Fruit fly (Drosophila melanogaster) whole organism, embryonic: ENCODE results near the gene RpL37A.

Source experiments
- CG10654 ChIP-seq: fragments of 200-800 bp; sonication (Bioruptor generic); optimal IDR thresholded peaks from 2 replicates; lab custom pipeline; 2016; ENCODE audit warnings: missing biosample characterization, missing genetic modification characterization
- CG10959 ChIP-seq: fragments of 200-800 bp; sonication (Bioruptor generic); IDR thresholded peaks from 2 replicates; pipeline ENCODE4 v1.3.6; 2022; ENCODE audit warnings: missing biosample characterization, missing genetic modification characterization
- CG11696 ChIP-seq: fragments of 200-800 bp; sonication (Bioruptor generic); IDR thresholded peaks from 2 replicates; pipeline ENCODE4 v1.3.6; 2022; ENCODE audit warnings: missing biosample characterization, missing genetic modification characterization
- CG12769 ChIP-seq: fragments of 200-800 bp; sonication (Bioruptor generic); optimal IDR thresholded peaks from 2 replicates; lab custom pipeline; 2019; ENCODE audit warnings: missing biosample characterization, mild to moderate bottlenecking, missing genetic modification characterization, moderate library complexity
- CG15479 ChIP-seq: fragments of 200-800 bp; sonication (Bioruptor generic); optimal IDR thresholded peaks from 3 replicates; lab custom pipeline; 2019; ENCODE audit warnings: missing biosample characterization, mild to moderate bottlenecking, missing genetic modification characterization, moderate library complexity
- CG15514 ChIP-seq: fragments of 200-800 bp; sonication (Bioruptor generic); optimal IDR thresholded peaks from 3 replicates; lab custom pipeline; 2017; ENCODE audit warnings: missing biosample characterization, missing genetic modification characterization, mild to moderate bottlenecking, moderate library complexity, missing genetic modification reagents
- CG15696 ChIP-seq: fragments of 200-800 bp; sonication (Bioruptor generic); optimal IDR thresholded peaks from 2 replicates; lab custom pipeline; 2019; ENCODE audit warnings: missing biosample characterization, mild to moderate bottlenecking, missing genetic modification characterization, moderate library complexity
- CG18619 ChIP-seq: fragments of 200-800 bp; sonication (Bioruptor generic); optimal IDR thresholded peaks from 3 replicates; lab custom pipeline; 2017; ENCODE audit warnings: missing biosample characterization, mild to moderate bottlenecking, missing genetic modification characterization
- CG31224 ChIP-seq: fragments of 200-800 bp; sonication (Bioruptor generic); IDR thresholded peaks from 2 replicates; pipeline ENCODE4 v1.3.6; 2022; ENCODE audit warnings: missing biosample characterization, missing genetic modification characterization
- CG3163 ChIP-seq: fragments of 200-800 bp; sonication (Bioruptor generic); optimal IDR thresholded peaks from 3 replicates; lab custom pipeline; 2016; ENCODE audit warnings: missing biosample characterization, missing genetic modification characterization
- CG3281 ChIP-seq: fragments of 200-800 bp; sonication (Bioruptor generic); optimal IDR thresholded peaks from 3 replicates; lab custom pipeline; 2017; ENCODE audit warnings: missing biosample characterization, mild to moderate bottlenecking, missing genetic modification characterization
- CG42726 ChIP-seq: fragments of 200-800 bp; sonication (Bioruptor generic); IDR thresholded peaks from 2 replicates; pipeline ENCODE4 v1.3.6; 2022; ENCODE audit warnings: missing biosample characterization, missing genetic modification characterization; ENCODE audit not compliant: partially characterized antibody
- CG4424 ChIP-seq: fragments of 200-800 bp; sonication (Bioruptor generic); optimal IDR thresholded peaks from 3 replicates; lab custom pipeline; 2016; ENCODE audit warnings: missing biosample characterization, missing genetic modification characterization
- CG6272 ChIP-seq: fragments of 200-800 bp; sonication (Bioruptor generic); IDR thresholded peaks from 2 replicates; pipeline ENCODE4 v1.3.6; 2022; ENCODE audit warnings: missing biosample characterization, missing genetic modification characterization
- CG6689 ChIP-seq: fragments of 200-800 bp; sonication (Bioruptor generic); IDR thresholded peaks from 2 replicates; pipeline ENCODE4 v1.3.6; 2022; ENCODE audit warnings: missing biosample characterization, missing genetic modification characterization
- CG7372 ChIP-seq: fragments of 200-800 bp; sonication (Bioruptor generic); IDR thresholded peaks from 2 replicates; pipeline ENCODE4 v1.3.6; 2022; ENCODE audit warnings: missing biosample characterization, missing genetic modification characterization
- CG8281 ChIP-seq: fragments of 200-800 bp; sonication (Bioruptor generic); optimal IDR thresholded peaks from 2 replicates; lab custom pipeline; 2018; ENCODE audit warnings: missing biosample characterization, mild to moderate bottlenecking, missing genetic modification characterization, moderate library complexity
- CG9609 ChIP-seq: fragments of 200-800 bp; sonication (Bioruptor generic); optimal IDR thresholded peaks from 3 replicates; lab custom pipeline; 2016; ENCODE audit warnings: missing biosample characterization, missing genetic modification characterization
- Deaf1 ChIP-seq: fragments of 200-800 bp; optimal IDR thresholded peaks from 3 replicates; lab custom pipeline; 2019; ENCODE audit warnings: missing biosample characterization, mild to moderate bottlenecking, missing genetic modification characterization, moderate library complexity
- Dip2 ChIP-seq: fragments of 200-800 bp; sonication (Bioruptor generic); IDR thresholded peaks from 2 replicates; pipeline ENCODE4 v1.3.6; 2022; ENCODE audit warnings: missing biosample characterization, missing genetic modification characterization
- Dp ChIP-seq: fragments of 200-800 bp; sonication (Bioruptor generic); optimal IDR thresholded peaks from 2 replicates; lab custom pipeline; 2018; ENCODE audit warnings: missing biosample characterization, mild to moderate bottlenecking, missing genetic modification characterization, moderate library complexity
- Dref ChIP-seq: fragments of 200-800 bp; sonication (Bioruptor generic); IDR thresholded peaks from 2 replicates; pipeline ENCODE4 v1.3.6; 2022; ENCODE audit warnings: missing biosample characterization, missing genetic modification characterization
- H15 ChIP-seq: fragments of 200-800 bp; sonication (Bioruptor generic); IDR thresholded peaks from 3 replicates; pipeline ENCODE4 v1.3.6; 2022; ENCODE audit warnings: missing biosample characterization, missing genetic modification characterization
- H2.0 ChIP-seq: fragments of 200-800 bp; sonication (Bioruptor generic); IDR thresholded peaks from 2 replicates; pipeline ENCODE4 v1.3.6; 2022; ENCODE audit warnings: missing biosample characterization, missing genetic modification characterization
- HHEX ChIP-seq: fragments of 200-800 bp; sonication (Bioruptor generic); optimal IDR thresholded peaks from 3 replicates; lab custom pipeline; 2017; ENCODE audit warnings: missing biosample characterization, mild to moderate bottlenecking, missing genetic modification characterization, missing genetic modification reagents
- HLHmδ ChIP-seq: fragments of 200-800 bp; sonication (Bioruptor generic); optimal IDR thresholded peaks from 2 replicates; lab custom pipeline; 2018; ENCODE audit warnings: missing biosample characterization, mild to moderate bottlenecking, missing genetic modification characterization, moderate library complexity
- Hr78 ChIP-seq, 2 experiments: fragments of 200-800 bp in 1 of 2; fragments of >200 bp in 1 of 2; sonication (Bioruptor generic) in 1 of 2; optimal IDR thresholded peaks; 2 replicates each; lab custom pipeline; 2017 to 2019; ENCODE audit warnings: missing biosample characterization in 2 of 2, missing genetic modification characterization in 2 of 2, mild to moderate bottlenecking in 1 of 2, moderate library complexity in 1 of 2
- Nf-YA ChIP-seq: fragments of 200-800 bp; sonication (Bioruptor generic); IDR thresholded peaks from 2 replicates; pipeline ENCODE4 v1.3.6; 2022; ENCODE audit warnings: missing biosample characterization, missing genetic modification characterization
- Sox102F ChIP-seq: fragments of 200-800 bp; sonication (Bioruptor generic); optimal IDR thresholded peaks from 2 replicates; lab custom pipeline; 2018; ENCODE audit warnings: missing biosample characterization, mild to moderate bottlenecking, missing genetic modification characterization, moderate library complexity
- TFAM ChIP-seq: fragments of 200-800 bp; sonication (Bioruptor generic); optimal IDR thresholded peaks from 2 replicates; lab custom pipeline; 2017; ENCODE audit warnings: missing biosample characterization, missing genetic modification characterization, inconsistent platforms
- ash1 ChIP-seq: fragments of 200-800 bp; sonication (Bioruptor generic); optimal IDR thresholded peaks from 2 replicates; lab custom pipeline; 2018; ENCODE audit warnings: missing biosample characterization, mild to moderate bottlenecking, missing genetic modification characterization
- bab2 ChIP-seq: fragments of 200-800 bp; sonication (Bioruptor generic); optimal IDR thresholded peaks from 2 replicates; lab custom pipeline; 2016; ENCODE audit warnings: missing biosample characterization, missing genetic modification characterization
- bowl ChIP-seq: fragments of 200-800 bp; sonication (Bioruptor generic); IDR thresholded peaks from 2 replicates; pipeline ENCODE4 v1.3.6; 2022; ENCODE audit warnings: missing biosample characterization, missing genetic modification characterization
- cato ChIP-seq: fragments of 200-800 bp; sonication (Bioruptor generic); optimal IDR thresholded peaks from 2 replicates; lab custom pipeline; 2016; ENCODE audit warnings: missing biosample characterization, missing genetic modification characterization, borderline replicate concordance
- chm ChIP-seq: fragments of 200-800 bp; sonication (Bioruptor generic); IDR thresholded peaks from 2 replicates; pipeline ENCODE4 v1.3.6; 2022; ENCODE audit warnings: missing biosample characterization, missing genetic modification characterization
- da ChIP-seq: fragments of 200-800 bp; sonication (Bioruptor generic); optimal IDR thresholded peaks from 2 replicates; lab custom pipeline; 2016; ENCODE audit warnings: missing biosample characterization, missing genetic modification characterization
- dm ChIP-seq: fragments of 200-800 bp; sonication (Bioruptor generic); optimal IDR thresholded peaks from 3 replicates; lab custom pipeline; 2016; ENCODE audit warnings: missing biosample characterization, missing genetic modification characterization
- fd96Cb ChIP-seq: fragments of 200-800 bp; sonication (Bioruptor generic); optimal IDR thresholded peaks from 2 replicates; lab custom pipeline; 2018; ENCODE audit warnings: missing biosample characterization, mild to moderate bottlenecking, missing genetic modification characterization, moderate library complexity
- jumu ChIP-seq: fragments of 200-800 bp; sonication (Bioruptor generic); optimal IDR thresholded peaks from 3 replicates; lab custom pipeline; 2016; ENCODE audit warnings: missing biosample characterization, missing genetic modification characterization
- knrl ChIP-seq: fragments of 200-800 bp; sonication (Bioruptor generic); IDR thresholded peaks from 3 replicates; pipeline ENCODE4 v1.3.6; 2022; ENCODE audit warnings: missing biosample characterization, missing genetic modification characterization; ENCODE audit not compliant: partially characterized antibody
- luna ChIP-seq: fragments of 200-800 bp; sonication (Bioruptor generic); optimal IDR thresholded peaks from 2 replicates; lab custom pipeline; 2016; ENCODE audit warnings: missing biosample characterization, missing genetic modification characterization
- mirr ChIP-seq: fragments of 200-800 bp; sonication (Bioruptor generic); optimal IDR thresholded peaks from 3 replicates; lab custom pipeline; 2018; ENCODE audit warnings: missing biosample characterization, mild to moderate bottlenecking, missing genetic modification characterization
- rib ChIP-seq: fragments of 200-800 bp; sonication (Bioruptor generic); IDR thresholded peaks from 2 replicates; pipeline ENCODE4 v1.3.6; 2022; ENCODE audit warnings: missing biosample characterization, missing genetic modification characterization
- ro ChIP-seq: fragments of 200-800 bp; sonication (Bioruptor generic); IDR thresholded peaks from 2 replicates; pipeline ENCODE4 v1.3.6; 2022; ENCODE audit warnings: missing biosample characterization, missing genetic modification characterization
- run ChIP-seq: fragments of 200-800 bp; sonication (Bioruptor generic); optimal IDR thresholded peaks from 3 replicates; lab custom pipeline; 2018; ENCODE audit warnings: missing biosample characterization, mild to moderate bottlenecking, missing genetic modification characterization
- sima ChIP-seq: fragments of 200-800 bp; sonication (Bioruptor generic); optimal IDR thresholded peaks from 2 replicates; lab custom pipeline; 2016; ENCODE audit warnings: missing biosample characterization, missing genetic modification characterization
- ssp ChIP-seq: fragments of 200-800 bp; sonication (Bioruptor generic); IDR thresholded peaks from 2 replicates; pipeline ENCODE4 v1.3.6; 2022; ENCODE audit warnings: missing biosample characterization, missing genetic modification characterization
- zfh1 ChIP-seq: fragments of 200-800 bp; sonication (Bioruptor generic); IDR thresholded peaks from 3 replicates; pipeline ENCODE4 v1.3.6; 2022; ENCODE audit warnings: missing biosample characterization, missing genetic modification characterization
- zfh2 ChIP-seq: fragments of 200-800 bp; sonication (Bioruptor generic); optimal IDR thresholded peaks from 2 replicates; lab custom pipeline; 2016; ENCODE audit warnings: missing biosample characterization, missing genetic modification characterization

The RpL37A gene

dm6 chr2L:5044892-5045619 lies 25.7 kb upstream of the RpL37A start (continued):
- TF ChIP-seq CG8281 (tag; lab: Kevin White, UChicago) (no peak), bab2 (GFP tag; lab: Kevin White, UChicago) (no peak), ro (no peak; the same call in 1 of the 2 replicates), Dp (GFP tag; lab: Kevin White, UChicago) (no peak), cato (GFP tag; lab: Kevin White, UChicago) (no peak), zfh2 (peak; percentile 15), Dref (GFP tag; lab: Robert Waterston, UW) (no peak), CG10959 (GFP tag; lab: Robert Waterston, UW) (no peak), Nf-YA (GFP tag; lab: Robert Waterston, UW) (peak; percentile 9; the same call in 1 of the 2 replicates), ash1 (GFP tag; lab: Kevin White, UChicago) (no peak), CG4424 (GFP tag; lab: Kevin White, UChicago) (peak; percentile 63), CG15479 (no peak), Sox102F (GFP tag; lab: Kevin White, UChicago) (peak; percentile 67), da (no peak), CG42726 (GFP tag; lab: Robert Waterston, UW) (no peak), Hr78 (GFP tag; optimal IDR thresholded peaks at IDR 0.05; lab: Kevin White, UChicago) (no peak), Deaf1 (peak; percentile 6), CG15696 (no peak), fd96Cb (peak; percentile 61), HHEX (GFP tag; lab: Kevin White, UChicago) (peak; percentile 69), bowl (GFP tag; lab: Robert Waterston, UW) (0 out of 2 replicates have a peak, but pooled peaks have one; percentile 45), dm (no peak), rib (no peak), knrl (GFP tag; lab: Robert Waterston, UW) (no peak; the same call in 2 of the 3 replicates), chm (GFP tag; lab: Robert Waterston, UW) (peak; percentile 52), CG7372 (GFP tag; lab: Robert Waterston, UW) (no peak), CG11696 (GFP tag; lab: Robert Waterston, UW) (peak; percentile 41; the same call in 1 of the 2 replicates), Dip2 (GFP tag; lab: Robert Waterston, UW) (no peak), CG12769 (tag; lab: Kevin White, UChicago) (peak; percentile 6), ssp (GFP tag; lab: Robert Waterston, UW) (no peak), TFAM (GFP tag; lab: Kevin White, UChicago) (no peak), CG6272 (GFP tag; lab: Robert Waterston, UW) (peak; percentile 69), jumu (peak; percentile 14), CG31224 (GFP tag; lab: Robert Waterston, UW) (peak; percentile 18; the same call in 1 of the 2 replicates), CG18619 (GFP tag; lab: Kevin White, UChicago) (peak; percentile 70), CG3281 (GFP tag; lab: Kevin White, UChicago) (peak; percentile 68), CG10654 (GFP tag; lab: Kevin White, UChicago) (peak; percentile 14), H15 (GFP tag; lab: Robert Waterston, UW) (peak; percentile 43; the same call in 1 of the 3 replicates), zfh1 (GFP tag; lab: Robert Waterston, UW) (peak; percentile 63; the same call in 2 of the 3 replicates), mirr (peak; percentile 25), CG15514 (peak; percentile 26), CG6689 (GFP tag; lab: Robert Waterston, UW) (peak; percentile 45; the same call in 1 of the 2 replicates), H2.0 (GFP tag; lab: Robert Waterston, UW) (peak; percentile 44), run (peak; percentile 24), CG3163 (no peak), sima (GFP tag; lab: Kevin White, UChicago) (no peak), HLHmδ (GFP tag; lab: Kevin White, UChicago) (no peak), luna (no peak), CG9609 (GFP tag; lab: Kevin White, UChicago) (peak; percentile 5)
